ENCODE assay signal across 2 fruit fly cellular contexts in genomic region chr3R:24777101-24777500, dm6.
TF ChIP-seq lines count a peak whose summit lies in the region.

No protein-coding gene starts in this region.

- no peak for TF ChIP-seq CTCF in whole organism, embryonic (GFP tag; optimal IDR thresholded peaks at IDR 0.05; lab: Kevin White, UChicago)

TF ChIP-seq in whole organism, embryonic, 481 proteins besides CTCF, POLR2A, EP300 and RAD21:
- no peak for TF ChIP-seq Dp (GFP tag; optimal IDR thresholded peaks at IDR 0.05; lab: Kevin White, UChicago)
- no peak for TF ChIP-seq Dll (GFP tag; IDR thresholded peaks at IDR 0.05; lab: Robert Waterston, UW; ENCODE audit: partially characterized antibody)
- TF ChIP-seq kah (GFP tag; optimal IDR thresholded peaks at IDR 0.05; lab: Kevin White, UChicago): no peak
- no peak for TF ChIP-seq CG17568 (GFP tag; optimal IDR thresholded peaks at IDR 0.05; lab: Kevin White, UChicago)
- TF ChIP-seq Sox102F (GFP tag; optimal IDR thresholded peaks at IDR 0.05; lab: Kevin White, UChicago): peak; percentile 50
- TF ChIP-seq sens (GFP tag; lab: Kevin White, UChicago): peak; percentile 33
- no peak for TF ChIP-seq ro (GFP tag; IDR thresholded peaks at IDR 0.05; lab: Robert Waterston, UW)
- TF ChIP-seq Atf-2 (GFP tag; optimal IDR thresholded peaks at IDR 0.05; lab: Kevin White, UChicago): no peak
- no peak for TF ChIP-seq stwl (tag; optimal IDR thresholded peaks at IDR 0.05; lab: Kevin White, UChicago)
- no peak for TF ChIP-seq Nf-YC (tag; optimal IDR thresholded peaks at IDR 0.05; lab: Kevin White, UChicago)
- TF ChIP-seq sens-2 (GFP tag; IDR thresholded peaks at IDR 0.05; lab: Robert Waterston, UW): no peak
- TF ChIP-seq Asciz (GFP tag; optimal IDR thresholded peaks at IDR 0.05; lab: Kevin White, UChicago): peak; percentile 9
- no peak for TF ChIP-seq Mad (GFP tag; optimal IDR thresholded peaks at IDR 0.05; lab: Kevin White, UChicago)
- no peak for TF ChIP-seq CG13296 (GFP tag; optimal IDR thresholded peaks at IDR 0.05; lab: Kevin White, UChicago)
- TF ChIP-seq ken (GFP tag; IDR thresholded peaks at IDR 0.05; lab: Robert Waterston, UW): no peak
- TF ChIP-seq az2 (GFP tag; optimal IDR thresholded peaks at IDR 0.05; lab: Kevin White, UChicago): no peak
- TF ChIP-seq C15 (GFP tag; IDR thresholded peaks at IDR 0.05; lab: Robert Waterston, UW): no peak
- peak; percentile 51 for TF ChIP-seq oc (tag; optimal IDR thresholded peaks at IDR 0.05; lab: Kevin White, UChicago)
- TF ChIP-seq da (GFP tag; optimal IDR thresholded peaks at IDR 0.05; lab: Kevin White, UChicago): no peak
- no peak for TF ChIP-seq D19A (tag; optimal IDR thresholded peaks at IDR 0.05; lab: Kevin White, UChicago)
- TF ChIP-seq dmrt99B (tag; optimal IDR thresholded peaks at IDR 0.05; lab: Kevin White, UChicago): peak; percentile 12
- TF ChIP-seq CG34224 (GFP tag; IDR thresholded peaks at IDR 0.05; lab: Robert Waterston, UW; ENCODE audit: partially characterized antibody): no peak

TF ChIP-seq in whole organism, prepupa, 60 proteins besides CTCF, POLR2A, EP300 and RAD21:
- TF ChIP-seq CG8119 (GFP tag; IDR thresholded peaks at IDR 0.05; lab: Robert Waterston, UW) (peak; percentile 77), net (GFP tag; optimal IDR thresholded peaks at IDR 0.05; lab: Kevin White, UChicago) (peak; percentile 3), CG4318 (GFP tag; optimal IDR thresholded peaks at IDR 0.05; lab: Kevin White, UChicago) (peak; percentile 70), Hr4 (GFP tag; optimal IDR thresholded peaks at IDR 0.05; lab: Kevin White, UChicago) (peak; percentile 89), Lpt (GFP tag; optimal IDR thresholded peaks at IDR 0.05; lab: Kevin White, UChicago) (peak; percentile 12), pdm3 (GFP tag; optimal IDR thresholded peaks at IDR 0.05; lab: Kevin White, UChicago) (peak; percentile 5), Eip78C (GFP tag; lab: Kevin White, UChicago) (peak; percentile 80), OdsH (GFP tag; optimal IDR thresholded peaks at IDR 0.05; lab: Kevin White, UChicago) (peak; percentile 20), CG15336 (GFP tag; IDR thresholded peaks at IDR 0.05; lab: Robert Waterston, UW) (peak; percentile 59; the same call in 1 of the 2 replicates), svp (GFP tag; lab: Kevin White, UChicago) (peak; percentile 32), CG32006 (GFP tag; optimal IDR thresholded peaks at IDR 0.05; lab: Kevin White, UChicago) (peak; percentile 84), achi (GFP tag; optimal IDR thresholded peaks at IDR 0.05; lab: Kevin White, UChicago) (peak; percentile 12), CG7368 (GFP tag; optimal IDR thresholded peaks at IDR 0.05; lab: Kevin White, UChicago) (no peak), Smox (GFP tag; optimal IDR thresholded peaks at IDR 0.05; lab: Kevin White, UChicago) (no peak), Eip93F (GFP tag; optimal IDR thresholded peaks at IDR 0.05; lab: Kevin White, UChicago) (no peak), lz (GFP tag; optimal IDR thresholded peaks at IDR 0.05; lab: Kevin White, UChicago) (no peak)

Comparison
In these comparisons a context has a peak if more than half of its experiments do, and no peak if none do; other contexts are left out.
1. Of the 7 proteins assayed by ChIP-seq in both whole organism, embryonic and whole organism, prepupa: peak only in whole organism, embryonic: Sox102F; only in whole organism, prepupa: Lpt; in both: none; in neither: 5.